Worm (Caenorhabditis elegans): ENCODE measurements around the gene cyk-3.
A peak's percentile ranks its signal among the peaks of the same experiment; 100 is the strongest.

cyk-3 gene

DNA sequence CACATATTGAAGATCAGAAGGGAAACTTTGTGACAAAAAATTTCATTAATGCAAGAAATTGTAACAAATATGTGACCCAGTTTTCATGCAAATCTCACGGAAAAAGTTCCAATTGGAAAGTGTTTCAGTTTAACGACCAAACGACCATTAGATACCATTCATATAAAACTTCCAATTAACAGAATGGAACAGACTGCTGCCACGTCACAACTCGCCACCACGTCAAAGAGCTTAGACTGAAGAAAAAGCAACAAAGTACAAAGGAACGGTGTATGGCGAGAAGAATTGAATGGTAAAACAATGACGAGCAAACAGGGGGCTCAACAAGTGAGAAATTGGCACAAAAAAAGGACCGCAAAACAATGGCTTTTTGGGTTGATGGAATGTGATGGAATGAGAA is 34.6 kb upstream of the cyk-3 start, which contains the start of gene T04C9.3:
T04C9.3 (plus strand) TSS at position 301 of the 400 bp plus-strand sequence.
- TF ChIP-seq grh-1 (GFP tag; IDR thresholded peaks at IDR 0.05) = no peak
- no peak for TF ChIP-seq lin-13 (GFP tag; optimal IDR thresholded peaks at IDR 0.05)
- no peak for TF ChIP-seq ceh-90 (tag; optimal IDR thresholded peaks at IDR 0.05)
- TF ChIP-seq snu-23 (GFP tag; optimal IDR thresholded peaks at IDR 0.05) = no peak
- no peak for TF ChIP-seq unc-130 (tag; optimal IDR thresholded peaks at IDR 0.05)
- TF ChIP-seq efl-1 (optimal IDR thresholded peaks at IDR 0.05) = no peak
- TF ChIP-seq efl-1 (GFP tag; optimal IDR thresholded peaks at IDR 0.05 in 1 of 2) = no peak
- TF ChIP-seq nhr-90 (tag; optimal IDR thresholded peaks at IDR 0.05; ENCODE audit: poor library complexity) = no peak
- TF ChIP-seq tlp-1 (tag; optimal IDR thresholded peaks at IDR 0.05) = no peak

DNA sequence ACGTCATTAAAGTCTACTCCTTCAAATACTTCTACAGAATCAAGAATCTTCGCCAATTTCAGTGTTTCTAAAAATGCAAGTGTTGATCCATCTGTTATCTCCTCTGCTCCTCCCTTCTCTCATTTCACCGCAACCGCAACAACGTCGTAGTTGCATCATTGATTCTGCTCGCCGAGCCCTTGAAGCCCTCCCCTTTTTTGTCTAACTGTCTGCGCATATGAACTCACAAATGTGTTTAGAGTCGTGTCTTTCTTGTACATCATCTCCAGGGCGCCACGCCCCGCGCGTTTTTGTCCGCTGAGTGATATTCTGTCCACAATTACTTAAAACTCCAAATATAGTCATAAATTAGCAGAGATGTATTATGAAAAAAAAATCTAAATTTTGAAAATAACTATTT is 31.9 kb upstream of the cyk-3 start:
- no peak for TF ChIP-seq pax-3 (tag; optimal IDR thresholded peaks at IDR 0.05)
- TF ChIP-seq blmp-1 (tag; optimal IDR thresholded peaks at IDR 0.05) = no peak
- TF ChIP-seq lin-14 (GFP tag; optimal IDR thresholded peaks at IDR 0.05) = peak; percentile 50
- no peak for TF ChIP-seq nhr-76 (tag; optimal IDR thresholded peaks at IDR 0.05)
- peak in 1 of 2 experiments; percentile 4 for TF ChIP-seq lin-35 (GFP tag; optimal IDR thresholded peaks at IDR 0.05)
- TF ChIP-seq nhr-71 (tag; optimal IDR thresholded peaks at IDR 0.05) = peak; percentile 7
- peak in 1 of 3 experiments; percentile 14 for TF ChIP-seq ceh-82 (tag; optimal IDR thresholded peaks at IDR 0.05)
- TF ChIP-seq mab-9 (GFP tag; IDR thresholded peaks at IDR 0.05) = no peak
- TF ChIP-seq lsy-2 (tag; optimal IDR thresholded peaks at IDR 0.05) = peak in 1 of 2 experiments; percentile 16
- peak; percentile 15 for TF ChIP-seq mep-1 (tag; optimal IDR thresholded peaks at IDR 0.05)
- 0 out of 2 replicates have a peak, but pooled peaks have one; percentile 12 for TF ChIP-seq nhr-19 (GFP tag; conservative IDR thresholded peaks at IDR 0.05)
- TF ChIP-seq egl-13 (tag; optimal IDR thresholded peaks at IDR 0.05) = peak; percentile 9
- peak; percentile 28 for TF ChIP-seq rnt-1 (tag; optimal IDR thresholded peaks at IDR 0.05)

DNA sequence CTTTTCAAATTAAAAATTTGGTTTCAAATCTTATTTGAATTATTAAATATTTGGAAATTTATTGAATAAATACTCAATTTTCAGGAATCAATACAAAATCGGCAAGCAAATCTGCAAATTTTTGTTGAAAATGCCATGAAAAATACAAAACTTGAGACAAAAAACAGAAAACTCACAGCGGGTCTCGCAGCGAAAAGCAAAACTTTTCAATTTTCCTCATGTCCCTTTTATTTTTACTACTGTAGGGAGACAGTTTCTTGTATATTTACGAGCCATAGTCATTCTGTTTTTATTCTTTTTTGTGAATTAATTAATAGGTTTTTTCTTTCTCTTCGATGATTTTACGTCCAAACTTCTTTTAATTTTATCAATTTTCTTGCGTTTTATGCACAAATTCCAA is 31.5 kb upstream of the cyk-3 start:
- TF ChIP-seq nhr-76 (tag; optimal IDR thresholded peaks at IDR 0.05) (no peak), fos-1 (tag; optimal IDR thresholded peaks at IDR 0.05) (no peak), aly-2 (tag; optimal IDR thresholded peaks at IDR 0.05) (no peak), mab-9 (GFP tag; IDR thresholded peaks at IDR 0.05) (no peak), xbp-1 (tag; optimal IDR thresholded peaks at IDR 0.05) (no peak), nhr-90 (tag; optimal IDR thresholded peaks at IDR 0.05; ENCODE audit: poor library complexity) (no peak), mef-2 (tag; optimal IDR thresholded peaks at IDR 0.05) (no peak), ceh-82 (tag; optimal IDR thresholded peaks at IDR 0.05) (no peak), nhr-84 (tag; optimal IDR thresholded peaks at IDR 0.05) (no peak), lin-35 (GFP tag; optimal IDR thresholded peaks at IDR 0.05) (no peak), ceh-88 (GFP tag; IDR thresholded peaks at IDR 0.05) (no peak), nhr-237 (tag; optimal IDR thresholded peaks at IDR 0.05) (no peak)

DNA sequence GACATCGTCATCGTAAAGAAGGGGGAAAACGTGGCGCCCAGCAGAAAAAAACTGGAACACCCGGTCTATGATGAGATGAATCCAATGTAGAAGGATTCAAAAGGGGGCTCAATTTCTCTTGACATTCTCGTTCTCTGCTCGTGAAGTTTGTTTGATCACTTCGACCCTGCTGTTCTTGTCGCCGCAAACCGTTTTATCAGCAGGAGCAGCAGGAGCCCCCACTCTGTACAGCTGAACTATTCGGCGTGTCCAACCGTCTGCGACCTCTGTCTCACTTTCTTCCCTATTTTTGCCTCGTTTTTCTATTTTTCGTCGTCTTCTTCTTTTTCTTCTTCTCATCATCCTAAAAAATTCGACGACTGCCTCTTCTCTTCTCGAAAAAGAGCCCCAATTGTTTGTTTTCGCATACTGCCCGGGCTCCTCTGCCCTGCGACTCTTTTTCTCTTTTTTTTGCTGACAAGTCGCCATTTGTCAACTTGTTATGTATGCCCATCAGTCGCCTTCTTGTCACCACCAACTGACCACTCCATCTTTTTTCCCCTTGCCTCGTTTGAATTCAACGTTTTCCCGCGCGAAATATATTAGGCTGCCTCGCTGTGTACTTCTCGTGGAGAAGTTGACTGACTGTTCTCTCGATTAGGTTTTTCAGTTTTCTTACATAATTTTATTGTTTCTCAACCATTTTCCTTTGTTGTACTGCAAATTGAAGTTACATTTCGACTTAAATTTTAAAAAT is 30.8 kb upstream of the cyk-3 start:
- TF ChIP-seq unc-86 (tag; optimal IDR thresholded peaks at IDR 0.05) (peak; percentile 24), ztf-11 (tag; optimal IDR thresholded peaks at IDR 0.05) (peak in 1 of 2 experiments; percentile 20), nhr-20 (tag; optimal IDR thresholded peaks at IDR 0.05) (peak; percentile 35), nhr-71 (tag; optimal IDR thresholded peaks at IDR 0.05) (peak; percentile 39), nhr-85 (tag) (no peak), xbp-1 (tag; optimal IDR thresholded peaks at IDR 0.05) (peak; percentile 11), lin-35 (GFP tag; optimal IDR thresholded peaks at IDR 0.05) (peak; percentile 73 to 82), fkh-10 (GFP tag; optimal IDR thresholded peaks at IDR 0.05) (peak; percentile 9), pag-3 (tag; optimal IDR thresholded peaks at IDR 0.05; ENCODE audit: borderline replicate concordance, insufficient read depth) (no peak), blmp-1 (tag; optimal IDR thresholded peaks at IDR 0.05) (peak; percentile 39), snu-23 (GFP tag; optimal IDR thresholded peaks at IDR 0.05) (peak; percentile 23), lin-14 (GFP tag; optimal IDR thresholded peaks at IDR 0.05) (peak; percentile 66), swsn-7 (tag; optimal IDR thresholded peaks at IDR 0.05) (peak; percentile 14), dsc-1 (tag; optimal IDR thresholded peaks at IDR 0.05) (no peak), dpl-1 (GFP tag; optimal IDR thresholded peaks at IDR 0.05) (peak; percentile 71 to 82 (median 75)), isw-1 (GFP tag; IDR thresholded peaks at IDR 0.05) (no peak), nhr-28 (tag; optimal IDR thresholded peaks at IDR 0.05) (no peak), ama-1 (optimal IDR thresholded peaks at IDR 0.05) (peak; percentile 19), lsy-2 (tag; optimal IDR thresholded peaks at IDR 0.05) (peak in 1 of 2 experiments; percentile 40), mep-1 (tag; optimal IDR thresholded peaks at IDR 0.05) (peak; percentile 45), nhr-47 (tag; optimal IDR thresholded peaks at IDR 0.05) (peak; percentile 13), tbx-2 (tag; optimal IDR thresholded peaks at IDR 0.05) (peak; percentile 23), efl-1 (optimal IDR thresholded peaks at IDR 0.05) (peak; percentile 77), efl-1 (GFP tag; optimal IDR thresholded peaks at IDR 0.05 in 1 of 2) (peak; percentile 81 to 97), mab-9 (GFP tag; IDR thresholded peaks at IDR 0.05) (peak; percentile 73), Y116A8C.19 (tag; optimal IDR thresholded peaks at IDR 0.05; ENCODE audit: borderline replicate concordance) (no peak), rnt-1 (tag; optimal IDR thresholded peaks at IDR 0.05) (peak; percentile 22)
